Worm (Caenorhabditis elegans) whole organism, mixed stage, embryonic: Measurements from ENCODE around the gene Y116A8C.33.

ENCODE experiments used
- M03D4.4 ChIP-seq: sonication (generic microtip); optimal IDR thresholded peaks from 2 replicates; lab custom pipeline; 2017; ENCODE audit warnings: mild to moderate bottlenecking, missing genetic modification characterization, missing compliant biosample characterization
- elt-3 ChIP-seq: fragments of 150-350 bp; optimal IDR thresholded peaks from 2 replicates; lab custom pipeline; 2014; ENCODE audit warnings: missing biosample characterization, missing genetic modification characterization
- ham-2 ChIP-seq: fragments of 200-800 bp; sonication (Bioruptor generic); optimal IDR thresholded peaks from 2 replicates; lab custom pipeline; 2018; ENCODE audit warnings: mild to moderate bottlenecking, missing genetic modification characterization, missing compliant biosample characterization
- lin-13 ChIP-seq: fragments of 150-350 bp; optimal IDR thresholded peaks from 2 replicates; lab custom pipeline; 2014; ENCODE audit warnings: missing biosample characterization, missing genetic modification characterization
- lsy-2 ChIP-seq: fragments of 150-350 bp; optimal IDR thresholded peaks from 2 replicates; lab custom pipeline; 2014; ENCODE audit warnings: missing biosample characterization, missing genetic modification characterization
- nhr-237 ChIP-seq: fragments of 150-350 bp; optimal IDR thresholded peaks from 2 replicates; lab custom pipeline; 2014; ENCODE audit warnings: missing biosample characterization, missing genetic modification characterization
- nhr-28 ChIP-seq: fragments of 150-350 bp; optimal IDR thresholded peaks from 2 replicates; lab custom pipeline; 2014; ENCODE audit warnings: missing biosample characterization, missing genetic modification characterization
- pha-4 ChIP-seq: fragments of 150-350 bp; optimal IDR thresholded peaks from 2 replicates; lab custom pipeline; 2018; ENCODE audit warnings: missing biosample characterization, missing genetic modification reagents, missing genetic modification characterization
- snpc-4 ChIP-seq: fragments of 150-350 bp; optimal IDR thresholded peaks from 2 replicates; lab custom pipeline; 2014; ENCODE audit warnings: missing biosample characterization, missing genetic modification characterization
- unc-39 ChIP-seq: fragments of 150-350 bp; optimal IDR thresholded peaks from 2 replicates; lab custom pipeline; 2014; ENCODE audit warnings: missing biosample characterization, missing genetic modification characterization
- unc-62 ChIP-seq: fragments of 150-350 bp; optimal IDR thresholded peaks from 2 replicates; lab custom pipeline; 2014; ENCODE audit warnings: missing biosample characterization, missing genetic modification reagents, missing genetic modification characterization
- ztf-11 ChIP-seq: fragments of 150-350 bp; optimal IDR thresholded peaks from 2 replicates; lab custom pipeline; 2014; ENCODE audit warnings: missing biosample characterization, missing genetic modification characterization

DNA sequence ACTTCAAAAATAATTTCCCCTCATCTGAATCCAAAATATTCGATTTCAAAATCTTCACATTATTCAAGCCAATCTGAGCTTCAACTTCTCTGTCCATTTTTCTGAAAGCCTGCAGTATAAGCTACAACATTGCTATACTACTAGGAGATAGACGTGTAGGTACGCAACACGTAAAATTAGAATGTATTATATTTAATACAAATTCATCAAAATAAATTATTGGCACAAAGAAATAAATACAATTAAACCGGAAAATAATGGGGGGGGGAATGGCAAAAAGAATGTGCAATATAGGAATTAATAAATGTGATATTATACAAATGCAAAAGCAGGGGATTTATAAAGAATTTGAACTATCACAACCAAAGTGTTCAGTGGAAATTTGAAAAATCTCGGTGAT is 33.3 kb upstream of the Y116A8C.33 start, which contains the start of gene Y116A8C.25:
- TF ChIP-seq M03D4.4 (tag; lab: Kevin White, UChicago) (no peak), lin-13 (tag; lab: Kevin White, UChicago) (no peak), elt-3 (no peak), pha-4 (no peak), unc-39 (tag; lab: Kevin White, UChicago) (no peak), ham-2 (GFP tag; lab: Kevin White, UChicago) (no peak), snpc-4 (tag; lab: Kevin White, UChicago) (no peak), nhr-237 (no peak), lsy-2 (tag; lab: Kevin White, UChicago) (no peak), ztf-11 (tag; lab: Kevin White, UChicago) (no peak), nhr-28 (tag; lab: Kevin White, UChicago) (no peak), unc-62 (GFP tag; lab: Kevin White, UChicago) (no peak)
